Fruit fly (Drosophila melanogaster) whole organism, pupa: Measurements from ENCODE around the gene Cyp318a1.

Experiments
- CG12605 ChIP-seq: fragments of 200-800 bp; sonication (Bioruptor generic); IDR thresholded peaks from 2 replicates; pipeline ENCODE4 v1.3.6; 2022; ENCODE audit warnings: missing biosample characterization, missing genetic modification characterization
- CG13204 ChIP-seq: fragments of 200-800 bp; sonication (Bioruptor generic); optimal IDR thresholded peaks from 2 replicates; lab custom pipeline; 2018; ENCODE audit warnings: missing biosample characterization, mild to moderate bottlenecking, missing genetic modification characterization, moderate library complexity
- CG14655 ChIP-seq: fragments of 200-800 bp; sonication (Bioruptor generic); optimal IDR thresholded peaks from 3 replicates; lab custom pipeline; 2017; ENCODE audit warnings: mild to moderate bottlenecking, missing biosample characterization, missing genetic modification reagents, missing genetic modification characterization
- EcR ChIP-seq: fragments of 200-800 bp; sonication (Bioruptor generic); optimal IDR thresholded peaks from 3 replicates; lab custom pipeline; 2019; ENCODE audit warnings: missing biosample characterization, missing genetic modification characterization, mild to moderate bottlenecking, moderate library complexity, missing genetic modification reagents
- Pif1A ChIP-seq: fragments of 200-800 bp; sonication (Bioruptor generic); optimal IDR thresholded peaks from 3 replicates; lab custom pipeline; 2016; ENCODE audit warnings: missing biosample characterization, missing genetic modification characterization
- Pif1B ChIP-seq: fragments of 200-800 bp; sonication (Bioruptor generic); optimal IDR thresholded peaks from 3 replicates; lab custom pipeline; 2016; ENCODE audit warnings: missing biosample characterization, missing genetic modification characterization
- fd96Ca ChIP-seq: fragments of 200-800 bp; sonication (Bioruptor generic); IDR thresholded peaks from 3 replicates; pipeline ENCODE4 v1.3.6; 2022; ENCODE audit warnings: missing biosample characterization, missing genetic modification characterization

DNA sequence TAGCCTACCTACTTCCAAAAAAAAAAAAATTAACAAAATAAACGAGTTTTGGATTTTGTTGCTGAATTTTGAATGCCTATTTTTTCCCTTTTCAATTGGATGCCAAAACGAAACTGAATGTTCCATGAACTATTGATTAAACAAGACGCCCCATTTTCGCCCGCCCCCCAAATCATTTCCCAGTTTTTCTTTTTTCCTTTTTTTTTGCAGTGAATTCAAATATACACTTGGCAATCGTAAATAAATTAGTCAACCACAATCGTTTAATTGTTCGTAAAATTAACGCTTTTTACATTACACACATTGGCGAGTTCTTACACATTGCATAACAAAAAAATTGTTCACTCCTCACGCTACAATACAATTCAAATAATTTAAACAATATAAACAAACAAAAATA lies 39.8 kb upstream of the Cyp318a1 start, which contains the start of gene CG18130:
- no peak for TF ChIP-seq CG12605 (GFP tag; lab: Robert Waterston, UW)
- TF ChIP-seq CG13204 (GFP tag; lab: Kevin White, UChicago) = no peak
- TF ChIP-seq Pif1A (GFP tag; lab: Kevin White, UChicago) = no peak
- no peak for TF ChIP-seq fd96Ca
- TF ChIP-seq Pif1B (GFP tag; lab: Kevin White, UChicago) = no peak
- TF ChIP-seq EcR = no peak
- no peak for TF ChIP-seq CG14655
